Worm (Caenorhabditis elegans) whole organism, young adult: ENCODE measurements around the gene R11D1.12.

Source experiments
- B0019.2 ChIP-seq: fragments of 200-800 bp; sonication (Bioruptor generic); conservative IDR thresholded peaks from 2 replicates; pipeline ENCODE4 v1.3.6; 2022; ENCODE audit warnings: missing genetic modification reagents, missing genetic modification characterization, missing compliant biosample characterization
- B0261.1 ChIP-seq: sonication (generic microtip); optimal IDR thresholded peaks from 2 replicates; lab custom pipeline; 2016; ENCODE audit warnings: mild to moderate bottlenecking, missing genetic modification characterization, moderate library complexity, missing compliant biosample characterization
- B0336.3 ChIP-seq: fragments of 200-800 bp; sonication (Bioruptor generic); IDR thresholded peaks from 2 replicates; pipeline ENCODE4 v1.3.6; 2022; ENCODE audit warnings: missing genetic modification characterization, missing compliant biosample characterization
- C06A6.2 ChIP-seq: fragments of 200-800 bp; sonication (Bioruptor generic); conservative IDR thresholded peaks from 2 replicates; pipeline ENCODE4 v1.3.6; 2022; ENCODE audit warnings: missing genetic modification characterization, missing compliant biosample characterization
- F22D6.2 ChIP-seq: sonication (generic microtip); optimal IDR thresholded peaks from 2 replicates; lab custom pipeline; 2016; ENCODE audit warnings: mild to moderate bottlenecking, missing genetic modification characterization, missing compliant biosample characterization
- F49E8.2 ChIP-seq: sonication (generic microtip); optimal IDR thresholded peaks from 3 replicates; lab custom pipeline; 2017; ENCODE audit warnings: missing genetic modification characterization, mild to moderate bottlenecking, missing compliant biosample characterization, antibody characterized with exemption, moderate library complexity; ENCODE audit not compliant: insufficient read depth
- F52B5.7 ChIP-seq: sonication (generic microtip); optimal IDR thresholded peaks from 2 replicates; lab custom pipeline; 2016; ENCODE audit warnings: mild to moderate bottlenecking, missing genetic modification characterization, missing compliant biosample characterization
- F57A8.1 ChIP-seq: fragments of 200-800 bp; sonication (Bioruptor generic); optimal IDR thresholded peaks from 2 replicates; lab custom pipeline; 2018; ENCODE audit warnings: mild to moderate bottlenecking, missing genetic modification characterization, moderate library complexity, missing compliant biosample characterization
- K12H6.12 ChIP-seq: fragments of 200-800 bp; sonication (Bioruptor generic); optimal IDR thresholded peaks from 2 replicates; lab custom pipeline; 2018; ENCODE audit warnings: mild to moderate bottlenecking, missing genetic modification characterization, missing compliant biosample characterization
- T26A5.8 ChIP-seq: sonication (generic microtip); optimal IDR thresholded peaks from 2 replicates; lab custom pipeline; 2016; ENCODE audit warnings: missing genetic modification characterization, missing compliant biosample characterization
- Y53G8AR.9 ChIP-seq: fragments of 200-800 bp; sonication (Bioruptor generic); conservative IDR thresholded peaks from 2 replicates; pipeline ENCODE4 v1.3.6; 2022; ENCODE audit warnings: missing genetic modification reagents, missing genetic modification characterization, missing compliant biosample characterization
- Y56A3A.18 ChIP-seq: fragments of 200-800 bp; sonication (Bioruptor generic); IDR thresholded peaks from 2 replicates; pipeline ENCODE4 v1.3.6; 2022; ENCODE audit warnings: missing genetic modification reagents, missing genetic modification characterization, missing compliant biosample characterization
- Y67H2A.10 ChIP-seq: fragments of 200-800 bp; sonication (Bioruptor generic); conservative IDR thresholded peaks from 2 replicates; pipeline ENCODE4 v1.3.6; 2022; ENCODE audit warnings: missing genetic modification reagents, missing genetic modification characterization, missing compliant biosample characterization
- aptf-2 ChIP-seq: fragments of 200-800 bp; sonication (Bioruptor generic); conservative IDR thresholded peaks from 2 replicates; pipeline ENCODE4 v1.3.6; 2022; ENCODE audit warnings: missing genetic modification reagents, missing genetic modification characterization, missing compliant biosample characterization
- aptf-3 ChIP-seq: fragments of 200-800 bp; sonication (Bioruptor generic); IDR thresholded peaks from 2 replicates; pipeline ENCODE4 v1.3.6; 2022; ENCODE audit warnings: missing genetic modification characterization, missing compliant biosample characterization
- bed-2 ChIP-seq: fragments of 200-800 bp; sonication (Bioruptor generic); IDR thresholded peaks from 2 replicates; pipeline ENCODE4 v1.3.6; 2022; ENCODE audit warnings: missing genetic modification reagents, missing genetic modification characterization, missing compliant biosample characterization
- ceh-27 ChIP-seq: fragments of 200-800 bp; sonication (Bioruptor generic); optimal IDR thresholded peaks from 2 replicates; lab custom pipeline; 2018; ENCODE audit warnings: mild to moderate bottlenecking, missing genetic modification characterization, moderate library complexity, missing compliant biosample characterization
- ceh-79 ChIP-seq: sonication (generic microtip); optimal IDR thresholded peaks from 2 replicates; lab custom pipeline; 2017; ENCODE audit warnings: mild to moderate bottlenecking, missing genetic modification characterization, missing compliant biosample characterization
- ceh-91 ChIP-seq: fragments of 200-800 bp; sonication (Bioruptor generic); IDR thresholded peaks from 2 replicates; pipeline ENCODE4 v1.3.6; 2022; ENCODE audit warnings: missing genetic modification reagents, missing genetic modification characterization, missing compliant biosample characterization
- dpff-1 ChIP-seq: sonication (generic microtip); optimal IDR thresholded peaks from 2 replicates; lab custom pipeline; 2017; ENCODE audit warnings: mild to moderate bottlenecking, missing genetic modification characterization, missing compliant biosample characterization
- efl-1 ChIP-seq: fragments of 150-350 bp; optimal IDR thresholded peaks from 2 replicates; lab custom pipeline; 2014; ENCODE audit warnings: missing biosample characterization, missing genetic modification reagents, missing genetic modification characterization
- egl-18 ChIP-seq: fragments of 200-800 bp; sonication (Bioruptor generic); IDR thresholded peaks from 2 replicates; pipeline ENCODE4 v1.3.6; 2022; ENCODE audit warnings: missing genetic modification reagents, missing genetic modification characterization, missing compliant biosample characterization
- ekl-4 ChIP-seq: fragments of 200-800 bp; sonication (Bioruptor generic); IDR thresholded peaks from 2 replicates; pipeline ENCODE4 v1.3.6; 2022; ENCODE audit warnings: missing genetic modification reagents, missing genetic modification characterization, missing compliant biosample characterization
- hmg-1.2 ChIP-seq: fragments of 200-800 bp; sonication (Bioruptor generic); IDR thresholded peaks from 2 replicates; pipeline ENCODE4 v1.3.6; 2022; ENCODE audit warnings: missing genetic modification reagents, missing genetic modification characterization, missing compliant biosample characterization
- hrde-1 ChIP-seq: sonication (generic microtip); optimal IDR thresholded peaks from 2 replicates; lab custom pipeline; 2016; ENCODE audit warnings: missing genetic modification characterization, mild to moderate bottlenecking, missing compliant biosample characterization, moderate library complexity, missing genotype, missing genetic modification reagents, borderline replicate concordance
- lin-54 ChIP-seq: fragments of 200-800 bp; sonication (Bioruptor generic); optimal IDR thresholded peaks from 2 replicates; lab custom pipeline; 2018; ENCODE audit warnings: mild to moderate bottlenecking, missing genetic modification characterization, missing compliant biosample characterization
- lsy-27 ChIP-seq: sonication (generic microtip); optimal IDR thresholded peaks from 2 replicates; lab custom pipeline; 2017; ENCODE audit warnings: missing genetic modification characterization, mild to moderate bottlenecking, missing compliant biosample characterization, antibody characterized with exemption, missing genotype, borderline replicate concordance; ENCODE audit not compliant: insufficient read depth
- madf-6 ChIP-seq: fragments of 200-800 bp; sonication (Bioruptor generic); IDR thresholded peaks from 2 replicates; pipeline ENCODE4 v1.3.6; 2022; ENCODE audit warnings: missing genetic modification reagents, missing genetic modification characterization, missing compliant biosample characterization
- mcd-1 ChIP-seq: fragments of 200-800 bp; sonication (Bioruptor generic); IDR thresholded peaks from 2 replicates; pipeline ENCODE4 v1.3.6; 2022; ENCODE audit warnings: missing genetic modification reagents, missing genetic modification characterization, missing compliant biosample characterization
- mes-4 ChIP-seq: sonication (generic microtip); optimal IDR thresholded peaks from 2 replicates; lab custom pipeline; 2016; ENCODE audit warnings: missing genotype, missing genetic modification characterization, missing compliant biosample characterization
- nfyb-1 ChIP-seq: fragments of 200-800 bp; sonication (Bioruptor generic); IDR thresholded peaks from 2 replicates; pipeline ENCODE4 v1.3.6; 2022; ENCODE audit warnings: missing genetic modification reagents, missing genetic modification characterization, missing compliant biosample characterization
- nhr-90 ChIP-seq: sonication (generic microtip); optimal IDR thresholded peaks from 2 replicates; lab custom pipeline; 2016; ENCODE audit warnings: missing genotype, mild to moderate bottlenecking, missing genetic modification characterization, missing compliant biosample characterization
- pbrm-1 ChIP-seq: fragments of 200-800 bp; sonication (Bioruptor generic); IDR thresholded peaks from 2 replicates; pipeline ENCODE4 v1.3.6; 2022; ENCODE audit warnings: missing genetic modification reagents, missing genetic modification characterization, missing compliant biosample characterization
- rpc-1 ChIP-seq, 2 experiments: fragments of 150-350 bp in 1 of 2; sonication (generic microtip) in 1 of 2; optimal IDR thresholded peaks; 2 replicates each; lab custom pipeline; 2014 to 2018; ENCODE audit warnings: missing biosample characterization in 1 of 2, missing genetic modification characterization in 1 of 2, missing genetic modification reagents in 1 of 2, missing genotype in 1 of 2
- sdz-38 ChIP-seq: sonication (generic microtip); optimal IDR thresholded peaks from 2 replicates; lab custom pipeline; 2016; ENCODE audit warnings: missing genotype, missing genetic modification characterization, missing compliant biosample characterization
- snpc-4 ChIP-seq, 5 experiments: fragments of 150-350 bp in 1 of 5; sonication (generic microtip) in 4 of 5; optimal IDR thresholded peaks; 2 replicates each; lab custom pipeline; 2014 to 2018; ENCODE audit warnings: missing genetic modification characterization in 5 of 5, missing biosample characterization in 3 of 5, antibody characterized with exemption in 2 of 5, mild to moderate bottlenecking in 2 of 5, missing compliant biosample characterization in 2 of 5, missing genotype in 2 of 5, moderate library complexity in 2 of 5, missing genetic modification reagents in 1 of 5
- tbp1 ChIP-seq: fragments of 200-800 bp; sonication (Bioruptor generic); optimal IDR thresholded peaks from 2 replicates; lab custom pipeline; 2018; ENCODE audit warnings: mild to moderate bottlenecking, missing genetic modification characterization, missing compliant biosample characterization
- tlf-1 ChIP-seq: fragments of 200-800 bp; sonication (Bioruptor generic); optimal IDR thresholded peaks from 2 replicates; lab custom pipeline; 2018; ENCODE audit warnings: mild to moderate bottlenecking, missing genetic modification characterization, missing compliant biosample characterization
- unc-62 ChIP-seq: fragments of 150-350 bp; optimal IDR thresholded peaks from 2 replicates; lab custom pipeline; 2014; ENCODE audit warnings: missing biosample characterization, missing genetic modification reagents, missing genetic modification characterization
- xnd-1 ChIP-seq: sonication (generic microtip); optimal IDR thresholded peaks from 2 replicates; lab custom pipeline; 2016; ENCODE audit warnings: missing genotype, missing genetic modification reagents, missing genetic modification characterization, missing compliant biosample characterization
- zfh-2 ChIP-seq: fragments of 200-800 bp; sonication (Bioruptor generic); conservative IDR thresholded peaks from 2 replicates; pipeline ENCODE4 v1.3.6; 2022; ENCODE audit warnings: missing genetic modification reagents, missing genetic modification characterization, missing compliant biosample characterization
- ztf-25 ChIP-seq: fragments of 200-800 bp; sonication (Bioruptor generic); IDR thresholded peaks from 2 replicates; pipeline ENCODE4 v1.3.6; 2022; ENCODE audit warnings: missing genetic modification reagents, missing genetic modification characterization, missing compliant biosample characterization
- ztf-26 ChIP-seq: sonication (generic microtip); optimal IDR thresholded peaks from 2 replicates; lab custom pipeline; 2017; ENCODE audit warnings: missing genetic modification characterization, missing compliant biosample characterization
- ztf-28 ChIP-seq: fragments of 200-800 bp; sonication (Bioruptor generic); IDR thresholded peaks from 2 replicates; pipeline ENCODE4 v1.3.6; 2022; ENCODE audit warnings: missing genetic modification reagents, missing genetic modification characterization, missing compliant biosample characterization

R11D1.12 gene

ce11 chrV:12683205-12683604 is 42.6 kb downstream of the R11D1.12 start (continued):
- TF ChIP-seq ztf-25 (GFP tag; lab: Robert Waterston, UW): no peak
- TF ChIP-seq zfh-2 (GFP tag; lab: Robert Waterston, UW): no peak
- no peak for TF ChIP-seq B0336.3 (GFP tag; lab: Robert Waterston, UW)
- TF ChIP-seq tlf-1: no peak
- TF ChIP-seq ekl-4 (GFP tag; lab: Robert Waterston, UW): no peak
- TF ChIP-seq nhr-90: no peak
- no peak for TF ChIP-seq madf-6 (GFP tag; lab: Robert Waterston, UW)
- no peak for TF ChIP-seq efl-1 (GFP tag; lab: Kevin White, UChicago)
- no peak for TF ChIP-seq unc-62 (GFP tag; lab: Kevin White, UChicago)
- no peak for TF ChIP-seq F49E8.2 (tag; lab: Kevin White, UChicago)
- TF ChIP-seq pbrm-1: no peak
- TF ChIP-seq, all 124 proteins: peak for 12

- no peak for TF ChIP-seq hmg-1.2
- no peak for TF ChIP-seq xnd-1
- no peak for TF ChIP-seq snpc-4 (GFP tag; optimal IDR thresholded peaks at IDR 0.05; lab: Kevin White, UChicago)
- no peak for TF ChIP-seq snpc-4 (tag; optimal IDR thresholded peaks at IDR 0.05; lab: Kevin White, UChicago)
- TF ChIP-seq zfh-2 (GFP tag; lab: Robert Waterston, UW): no peak
- TF ChIP-seq ceh-79 (tag; lab: Kevin White, UChicago): no peak
- TF ChIP-seq tbp1: no peak
- no peak for TF ChIP-seq K12H6.12 (tag; lab: Kevin White, UChicago)
- TF ChIP-seq ceh-91 (GFP tag; lab: Robert Waterston, UW): no peak
- no peak for TF ChIP-seq F57A8.1 (GFP tag; lab: Kevin White, UChicago)
- no peak for TF ChIP-seq hrde-1 (tag; lab: Kevin White, UChicago)
- TF ChIP-seq mcd-1 (GFP tag; lab: Robert Waterston, UW): no peak
- TF ChIP-seq dpff-1 (tag; lab: Kevin White, UChicago): no peak
- no peak for TF ChIP-seq egl-18 (GFP tag; lab: Robert Waterston, UW)
- TF ChIP-seq B0019.2 (GFP tag; lab: Robert Waterston, UW): no peak
- TF ChIP-seq nfyb-1 (GFP tag; lab: Robert Waterston, UW): no peak
- no peak for TF ChIP-seq ztf-26 (tag; lab: Kevin White, UChicago)
- no peak for TF ChIP-seq rpc-1 (optimal IDR thresholded peaks at IDR 0.05; lab: Kevin White, UChicago)
- no peak for TF ChIP-seq rpc-1 (tag; optimal IDR thresholded peaks at IDR 0.05; lab: Kevin White, UChicago)
- TF ChIP-seq T26A5.8 (tag; lab: Kevin White, UChicago): no peak
- TF ChIP-seq F22D6.2 (tag; lab: Kevin White, UChicago): no peak
- no peak for TF ChIP-seq F52B5.7 (tag; lab: Kevin White, UChicago)
These were observed 46.0 kb downstream of the R11D1.12 start, which contains the start of gene frpr-15 for ce11 chrV:12679807-12680206. TSS of gene frpr-15 (plus strand) at chrV:12680107.

ce11 chrV:12679292-12679691 is 46.5 kb downstream of the R11D1.12 start:
- TF ChIP-seq lin-54 (GFP tag; lab: Kevin White, UChicago) (no peak), ztf-28 (no peak), F49E8.2 (tag; lab: Kevin White, UChicago) (no peak)

- TF ChIP-seq Y53G8AR.9: no peak
- TF ChIP-seq ztf-26 (tag; lab: Kevin White, UChicago): no peak
- TF ChIP-seq ekl-4 (GFP tag; lab: Robert Waterston, UW): no peak
- no peak for TF ChIP-seq xnd-1
- no peak for TF ChIP-seq B0261.1 (tag; lab: Kevin White, UChicago)
- TF ChIP-seq sdz-38 (tag; lab: Kevin White, UChicago): no peak
- no peak for TF ChIP-seq bed-2
- TF ChIP-seq Y67H2A.10: no peak
- no peak for TF ChIP-seq lsy-27
- no peak for TF ChIP-seq aptf-2 (GFP tag; lab: Robert Waterston, UW)
- TF ChIP-seq Y56A3A.18 (GFP tag; lab: Robert Waterston, UW): no peak
- TF ChIP-seq nhr-90: no peak
- no peak for TF ChIP-seq ztf-28
- no peak for TF ChIP-seq ceh-27
- no peak for TF ChIP-seq mes-4 (tag; lab: Kevin White, UChicago)
- no peak for TF ChIP-seq egl-18 (GFP tag; lab: Robert Waterston, UW)
- TF ChIP-seq aptf-3 (GFP tag; lab: Robert Waterston, UW): no peak
- no peak for TF ChIP-seq C06A6.2 (GFP tag; lab: Robert Waterston, UW)
These were observed 49.5 kb downstream of the R11D1.12 start for ce11 chrV:12676299-12676698.
